Worm (Caenorhabditis elegans) whole organism, L3 larva: ENCODE data around the gene Y42H9AR.1.
"Not testable (repeated sequence)": the region's sequence is repeated elsewhere in the genome, so short reads cannot be mapped to it uniquely, and the experiment has no call there.

ENCODE experiments used
- ama-1 ChIP-seq: fragments of 150-350 bp; optimal IDR thresholded peaks from 2 replicates; lab custom pipeline; 2018
- ceh-28 ChIP-seq: fragments of 150-350 bp; optimal IDR thresholded peaks from 2 replicates; lab custom pipeline; 2014; ENCODE audit warnings: missing biosample characterization, missing genetic modification reagents, missing genetic modification characterization
- mdl-1 ChIP-seq: fragments of 150-350 bp; optimal IDR thresholded peaks from 2 replicates; lab custom pipeline; 2014; ENCODE audit warnings: missing biosample characterization, missing genetic modification characterization
- nhr-76 ChIP-seq: fragments of 150-350 bp; sonication (generic microtip); optimal IDR thresholded peaks from 5 replicates; lab custom pipeline; 2014; ENCODE audit warnings: missing biosample characterization, missing genetic modification characterization
- nhr-77 ChIP-seq: fragments of 150-350 bp; optimal IDR thresholded peaks from 2 replicates; lab custom pipeline; 2014; ENCODE audit warnings: missing biosample characterization, missing genetic modification characterization
- pha-4 ChIP-seq: fragments of 150-350 bp; optimal IDR thresholded peaks from 2 replicates; lab custom pipeline; 2014; ENCODE audit warnings: missing biosample characterization, missing genetic modification reagents, missing genetic modification characterization
- skn-1 ChIP-seq: fragments of 150-350 bp; optimal IDR thresholded peaks from 2 replicates; lab custom pipeline; 2014; ENCODE audit warnings: missing biosample characterization, missing genetic modification characterization
- snpc-4 ChIP-seq: fragments of 150-350 bp; optimal IDR thresholded peaks from 2 replicates; lab custom pipeline; 2014; ENCODE audit warnings: missing biosample characterization, missing genetic modification characterization
- tbx-2 ChIP-seq: sonication (generic microtip); optimal IDR thresholded peaks from 2 replicates; lab custom pipeline; 2016; ENCODE audit warnings: mild to moderate bottlenecking, missing genetic modification characterization, missing compliant biosample characterization
- zag-1 ChIP-seq: fragments of 150-350 bp; optimal IDR thresholded peaks from 2 replicates; lab custom pipeline; 2014; ENCODE audit warnings: missing biosample characterization, missing genetic modification characterization
- ztf-4 ChIP-seq: fragments of 150-350 bp; optimal IDR thresholded peaks from 2 replicates; lab custom pipeline; 2014; ENCODE audit warnings: missing biosample characterization, missing genetic modification characterization

ce11 chrIV:8122349-8122748 is 9.2 kb downstream of the Y42H9AR.1 start, which contains the start of gene erp-44.3:
- not testable (repeated sequence) for TF ChIP-seq nhr-77 (tag; lab: Kevin White, UChicago); ama-1 (lab: Kevin White, UChicago); ztf-4 (tag; lab: Kevin White, UChicago); zag-1 (tag; lab: Kevin White, UChicago); snpc-4 (tag; lab: Kevin White, UChicago); pha-4; ceh-28; skn-1; tbx-2 (tag; lab: Kevin White, UChicago); nhr-76 (tag; lab: Kevin White, UChicago); mdl-1
